Worm (Caenorhabditis elegans): ENCODE measurements around the gene F07C4.11.

- TF ChIP-seq dao-5 (tag; optimal IDR thresholded peaks at IDR 0.05) (no peak), W03F9.2 (tag; optimal IDR thresholded peaks at IDR 0.05) (no peak), him-1 (tag; optimal IDR thresholded peaks at IDR 0.05) (no peak)
These were observed 3.8 kb upstream of the F07C4.11 start for ce11 chrV:7647147-7647546.

Data from whole organism, L4/young adult.